Worm (Caenorhabditis elegans) whole organism, L4 larva: ENCODE measurements around the gene T04A8.13.

Source experiments
- F37D6.2 ChIP-seq: sonication (generic microtip); optimal IDR thresholded peaks from 2 replicates; lab custom pipeline; 2016; ENCODE audit warnings: mild to moderate bottlenecking, missing genetic modification characterization, missing compliant biosample characterization
- F49E8.2 ChIP-seq: sonication (generic microtip); optimal IDR thresholded peaks from 2 replicates; lab custom pipeline; 2016; ENCODE audit warnings: missing compliant biosample characterization, mild to moderate bottlenecking, missing genetic modification characterization, borderline replicate concordance
- R02D3.7 ChIP-seq: fragments of 150-350 bp; sonication (generic microtip); optimal IDR thresholded peaks from 3 replicates; lab custom pipeline; 2014; ENCODE audit warnings: missing biosample characterization, missing genetic modification characterization
- Y48G9A.11 ChIP-seq: fragments of 200-800 bp; sonication (Bioruptor generic); IDR thresholded peaks from 2 replicates; pipeline ENCODE4 v1.3.6; 2022; ENCODE audit warnings: missing genetic modification reagents, missing genetic modification characterization, missing compliant biosample characterization
- ZK546.5 ChIP-seq, 2 experiments: sonication (generic microtip); optimal IDR thresholded peaks; 2 replicates each; lab custom pipeline; 2017; ENCODE audit warnings: missing biosample characterization in 2 of 2, missing genetic modification characterization in 2 of 2
- aha-1 ChIP-seq: fragments of 150-350 bp; peaks from one replicate; lab custom pipeline; 2014; ENCODE audit warnings: missing biosample characterization, missing genetic modification characterization
- aly-2 ChIP-seq: sonication (generic microtip); optimal IDR thresholded peaks from 2 replicates; lab custom pipeline; 2018; ENCODE audit warnings: missing biosample characterization, missing genetic modification characterization
- ama-1 ChIP-seq: fragments of 150-350 bp; optimal IDR thresholded peaks from 2 replicates; lab custom pipeline; 2014; ENCODE audit warnings: inconsistent platforms, mixed read lengths
- attf-4 ChIP-seq: sonication (generic microtip); optimal IDR thresholded peaks from 3 replicates; lab custom pipeline; 2017; ENCODE audit warnings: missing biosample characterization, missing genetic modification characterization
- ceh-62 ChIP-seq: sonication (generic microtip); optimal IDR thresholded peaks from 2 replicates; lab custom pipeline; 2017; ENCODE audit warnings: missing biosample characterization, missing genetic modification characterization
- daf-16 ChIP-seq, 3 experiments: sonication (generic microtip); optimal IDR thresholded peaks; 2 replicates each; lab custom pipeline; 2016 to 2017; ENCODE audit warnings: missing genetic modification characterization in 3 of 3, missing genetic modification reagents in 3 of 3, mild to moderate bottlenecking in 2 of 3, missing compliant biosample characterization in 2 of 3, missing biosample characterization in 1 of 3, moderate library complexity in 1 of 3
- dmd-9 ChIP-seq: fragments of 200-800 bp; sonication (Bioruptor generic); IDR thresholded peaks from 2 replicates; pipeline ENCODE4 v1.3.6; 2022; ENCODE audit warnings: missing genetic modification reagents, missing genetic modification characterization, missing compliant biosample characterization
- duxl-1 ChIP-seq: sonication (generic microtip); optimal IDR thresholded peaks from 2 replicates; lab custom pipeline; 2016; ENCODE audit warnings: mild to moderate bottlenecking, missing genetic modification characterization, moderate library complexity, missing compliant biosample characterization; ENCODE audit not compliant: poor library complexity
- fos-1 ChIP-seq: fragments of 150-350 bp; optimal IDR thresholded peaks from 2 replicates; lab custom pipeline; 2014; ENCODE audit warnings: missing biosample characterization, missing genetic modification characterization
- gei-8 ChIP-seq: fragments of 200-800 bp; sonication (Bioruptor generic); optimal IDR thresholded peaks from 2 replicates; lab custom pipeline; 2018; ENCODE audit warnings: mild to moderate bottlenecking, missing genetic modification characterization, missing compliant biosample characterization
- jun-1 ChIP-seq: fragments of 150-350 bp; optimal IDR thresholded peaks from 2 replicates; lab custom pipeline; 2014; ENCODE audit warnings: missing biosample characterization, missing genetic modification reagents, missing genetic modification characterization
- lir-3 ChIP-seq: sonication (generic microtip); optimal IDR thresholded peaks from 2 replicates; lab custom pipeline; 2016; ENCODE audit warnings: mild to moderate bottlenecking, missing genetic modification characterization, missing compliant biosample characterization
- mdt-29 ChIP-seq: fragments of 200-800 bp; sonication (Bioruptor generic); IDR thresholded peaks from 2 replicates; pipeline ENCODE4 v1.3.6; 2022; ENCODE audit warnings: missing genetic modification reagents, missing genetic modification characterization, missing compliant biosample characterization
- mep-1 ChIP-seq: fragments of 150-350 bp; sonication (generic microtip); optimal IDR thresholded peaks from 3 replicates; lab custom pipeline; 2014; ENCODE audit warnings: missing biosample characterization, missing genetic modification characterization
- nhr-111 ChIP-seq: fragments of 200-800 bp; sonication (Bioruptor generic); optimal IDR thresholded peaks from 2 replicates; lab custom pipeline; 2018; ENCODE audit warnings: mild to moderate bottlenecking, missing genetic modification characterization, missing compliant biosample characterization
- nhr-28 ChIP-seq: fragments of 150-350 bp; optimal IDR thresholded peaks from 2 replicates; lab custom pipeline; 2014; ENCODE audit warnings: missing biosample characterization, missing genetic modification characterization
- nhr-41 ChIP-seq: fragments of 200-800 bp; sonication (Bioruptor generic); IDR thresholded peaks from 2 replicates; pipeline ENCODE4 v1.3.6; 2022; ENCODE audit warnings: missing genetic modification reagents, missing genetic modification characterization, missing compliant biosample characterization
- nhr-6 ChIP-seq: fragments of 150-350 bp; optimal IDR thresholded peaks from 2 replicates; lab custom pipeline; 2014; ENCODE audit warnings: missing biosample characterization, missing genetic modification characterization
- pha-4 ChIP-seq, 2 experiments: fragments of 150-350 bp in 1 of 2; fragments of 200-800 bp in 1 of 2; sonication (Bioruptor generic) in 1 of 2; IDR thresholded peaks in 1 of 2; optimal IDR thresholded peaks in 1 of 2; 2 replicates each; pipeline versions ENCODE4 v1.3.6 to Lab custom; 2014 to 2022; ENCODE audit warnings: missing genetic modification characterization in 2 of 2, missing genetic modification reagents in 2 of 2, missing biosample characterization in 1 of 2, missing compliant biosample characterization in 1 of 2
- pqm-1 ChIP-seq: sonication (generic microtip); optimal IDR thresholded peaks from 2 replicates; lab custom pipeline; 2017; ENCODE audit warnings: missing biosample characterization, missing genetic modification characterization
- saeg-2 ChIP-seq: fragments of 200-800 bp; sonication (Bioruptor generic); IDR thresholded peaks from 2 replicates; pipeline ENCODE4 v1.3.6; 2022; ENCODE audit warnings: missing genetic modification reagents, missing genetic modification characterization, missing compliant biosample characterization
- skn-1 ChIP-seq: fragments of 150-350 bp; optimal IDR thresholded peaks from 2 replicates; lab custom pipeline; 2014; ENCODE audit warnings: missing biosample characterization, missing genetic modification characterization
- tra-1 ChIP-seq: fragments of 200-800 bp; sonication (Bioruptor generic); IDR thresholded peaks from 2 replicates; pipeline ENCODE4 v1.3.6; 2022; ENCODE audit warnings: missing genetic modification reagents, missing genetic modification characterization, missing compliant biosample characterization
- unc-130 ChIP-seq: sonication (generic microtip); optimal IDR thresholded peaks from 2 replicates; lab custom pipeline; 2016; ENCODE audit warnings: missing genetic modification reagents, missing genetic modification characterization, missing compliant biosample characterization
- unc-62 ChIP-seq, 3 experiments: fragments of 150-350 bp in 1 of 3; sonication (generic microtip); optimal IDR thresholded peaks in 2 of 3; peaks in 1 of 3; 1 replicate in 1 of 3; 2 replicates in 2 of 3; lab custom pipeline; 2014 to 2017; ENCODE audit warnings: missing biosample characterization in 3 of 3, missing genetic modification characterization in 3 of 3, missing genetic modification reagents in 3 of 3, missing genotype in 1 of 3
- zag-1 ChIP-seq: fragments of 150-350 bp; optimal IDR thresholded peaks from 2 replicates; lab custom pipeline; 2014; ENCODE audit warnings: missing biosample characterization, missing genetic modification characterization
- zip-2 ChIP-seq: fragments of 150-350 bp; optimal IDR thresholded peaks from 2 replicates; lab custom pipeline; 2014; ENCODE audit warnings: missing biosample characterization, missing genetic modification characterization

T04A8.13 gene

DNA sequence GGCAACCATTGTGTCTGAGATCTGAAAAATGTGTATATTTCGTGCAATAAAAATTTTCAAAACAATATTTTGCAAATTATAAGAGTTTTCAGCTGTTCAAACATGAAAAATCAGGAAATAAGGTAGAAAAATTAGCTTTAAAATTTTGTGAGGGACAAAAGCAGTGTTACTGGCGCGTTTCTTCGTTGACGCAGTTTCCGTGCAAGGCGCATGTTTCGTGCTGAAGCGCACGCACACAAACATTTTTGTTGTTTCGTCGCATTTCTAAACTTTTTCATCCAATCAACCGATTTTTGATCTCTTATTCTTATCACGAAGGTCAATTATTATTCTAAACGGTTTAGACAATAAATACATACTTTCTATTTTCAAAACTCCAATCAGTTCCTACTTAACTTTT is 13.5 kb upstream of the T04A8.13 start, which contains the start of gene nifk-1 (continued):
- TF ChIP-seq pqm-1 (tag; lab: Kevin White, UChicago) (no peak), ceh-62 (tag; lab: Kevin White, UChicago) (no peak)
- TF ChIP-seq, all 104 proteins: peak for 26

DNA sequence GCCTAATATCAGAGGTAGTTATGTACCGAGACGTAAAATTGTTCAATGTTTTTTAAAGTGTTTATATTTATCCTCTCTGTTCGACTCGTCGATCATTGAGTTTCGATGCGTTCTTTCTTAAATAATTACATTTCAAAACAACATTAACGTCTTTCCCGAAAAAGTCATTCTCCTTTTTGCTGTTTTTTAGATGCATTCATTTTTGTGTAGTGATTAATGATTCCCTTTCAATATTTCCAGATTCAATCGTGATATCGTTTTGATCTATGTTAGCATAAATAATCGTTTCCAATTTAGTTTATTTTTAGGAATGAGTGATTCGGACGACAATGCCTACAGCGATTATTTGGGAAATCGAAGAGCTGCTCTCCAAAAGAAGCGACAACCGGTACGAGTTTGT is 13.1 kb upstream of the T04A8.13 start, which contains the start of gene T04A8.8:
TSS of gene T04A8.8 (plus strand) at position 301 of the 400 bp plus-strand sequence.
- TF ChIP-seq mdt-29 (GFP tag; lab: Robert Waterston, UW): no peak
- no peak for TF ChIP-seq unc-130 (GFP tag; lab: Kevin White, UChicago)
- no peak for TF ChIP-seq Y48G9A.11 (GFP tag; lab: Robert Waterston, UW)
- no peak for TF ChIP-seq attf-4
- TF ChIP-seq aly-2 (tag; lab: Kevin White, UChicago): no peak
- TF ChIP-seq nhr-28 (tag; lab: Kevin White, UChicago): no peak
- TF ChIP-seq saeg-2: no peak
- TF ChIP-seq zip-2 (tag; lab: Kevin White, UChicago): no peak
- no peak for TF ChIP-seq R02D3.7
- TF ChIP-seq pha-4 (GFP tag; IDR thresholded peaks at IDR 0.05; lab: Robert Waterston, UW): no peak
- TF ChIP-seq pha-4 (tag; optimal IDR thresholded peaks at IDR 0.05; lab: Kevin White, UChicago): no peak
- TF ChIP-seq ZK546.5 (tag; optimal IDR thresholded peaks at IDR 0.05; lab: Kevin White, UChicago): no peak
- TF ChIP-seq mep-1: no peak
- TF ChIP-seq lir-3 (tag; lab: Kevin White, UChicago): no peak
- TF ChIP-seq nhr-6: no peak
- no peak for TF ChIP-seq tra-1 (GFP tag; lab: Robert Waterston, UW)
- TF ChIP-seq fos-1 (tag; lab: Kevin White, UChicago): no peak
- no peak for TF ChIP-seq daf-16 (GFP tag; optimal IDR thresholded peaks at IDR 0.05; lab: Kevin White, UChicago)
- TF ChIP-seq daf-16 (tag; optimal IDR thresholded peaks at IDR 0.05; lab: Kevin White, UChicago): no peak
- no peak for TF ChIP-seq F37D6.2
- no peak for TF ChIP-seq jun-1 (tag; lab: Kevin White, UChicago)
- no peak for TF ChIP-seq nhr-41 (GFP tag; lab: Robert Waterston, UW)

DNA sequence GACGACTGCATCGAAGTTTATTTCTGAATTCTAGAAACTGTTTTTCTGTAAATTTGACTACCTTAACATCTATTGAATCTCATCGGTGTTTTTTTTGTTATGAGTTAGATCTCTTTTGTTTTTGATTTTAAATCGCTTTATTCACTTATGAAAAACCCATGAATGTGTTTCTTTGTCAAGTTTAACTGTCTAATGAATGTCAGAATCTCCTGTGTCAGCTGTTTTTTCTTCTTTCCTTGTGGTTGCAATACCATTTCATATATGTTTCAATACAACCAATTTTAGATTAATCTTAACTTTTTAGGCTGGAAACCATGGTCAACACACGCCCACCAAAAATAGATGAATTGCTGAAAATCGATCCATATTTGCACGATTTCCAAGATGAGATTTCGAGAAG is 11.7 kb upstream of the T04A8.13 start, which contains the start of gene T04A8.7:
TSS of gene T04A8.7 (plus strand) at position 301 of the 400 bp plus-strand sequence.
- no peak for TF ChIP-seq skn-1 (tag; lab: Kevin White, UChicago)
- TF ChIP-seq ama-1 (lab: Kevin White, UChicago): peak; percentile 59
- peak in 1 of 2 experiments; percentile 67 for TF ChIP-seq unc-62 (GFP tag; optimal IDR thresholded peaks at IDR 0.05 in 1 of 2; lab: Kevin White, UChicago)
- TF ChIP-seq unc-62 (tag; optimal IDR thresholded peaks at IDR 0.05; lab: Kevin White, UChicago): no peak

DNA sequence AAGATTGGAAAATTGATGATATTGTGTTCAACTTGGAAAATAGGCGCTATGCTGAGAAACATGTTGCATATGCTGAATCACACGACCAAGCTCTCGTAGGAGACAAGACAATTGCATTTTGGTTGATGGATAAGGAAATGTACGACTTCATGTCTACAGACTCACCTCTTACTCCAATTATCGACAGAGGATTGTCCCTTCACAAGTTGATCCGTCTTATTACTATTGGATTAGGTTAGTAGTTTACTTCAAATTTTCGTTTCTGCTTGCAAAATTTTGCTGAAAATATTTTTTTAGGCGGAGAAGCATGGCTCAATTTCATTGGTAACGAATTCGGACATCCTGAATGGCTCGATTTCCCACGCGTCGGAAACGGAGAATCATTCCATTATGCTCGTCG is 9.9 kb upstream of the T04A8.13 start:
- TF ChIP-seq attf-4 (no peak), aha-1 (no peak), unc-62 (GFP tag; optimal IDR thresholded peaks at IDR 0.05 in 1 of 2; lab: Kevin White, UChicago) (peak in 1 of 2 experiments; percentile 92), unc-62 (tag; optimal IDR thresholded peaks at IDR 0.05; lab: Kevin White, UChicago) (no peak), Y48G9A.11 (GFP tag; lab: Robert Waterston, UW) (no peak)

DNA sequence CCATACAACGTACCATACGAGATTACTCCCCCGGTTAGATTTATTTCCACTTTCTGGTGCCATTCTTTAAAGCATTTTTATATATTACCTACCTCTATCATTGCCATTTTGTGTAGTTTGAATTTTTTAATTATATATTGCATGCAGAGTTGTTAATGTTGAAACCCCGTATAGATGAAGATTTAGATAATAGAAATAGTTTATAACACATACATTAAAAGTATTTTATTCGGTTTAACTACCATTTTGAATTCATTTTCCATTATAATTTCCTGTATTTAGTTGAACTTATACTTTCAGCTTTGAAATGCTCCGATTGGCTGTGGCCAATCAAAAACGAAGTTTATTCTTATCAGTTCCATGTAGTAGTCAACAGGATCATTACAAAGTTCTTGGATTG is 9.0 kb upstream of the T04A8.13 start, which contains the start of gene dnj-18:
TSS of gene dnj-18 (plus strand) at position 301 of the 400 bp plus-strand sequence.
- TF ChIP-seq daf-16 (GFP tag; optimal IDR thresholded peaks at IDR 0.05; lab: Kevin White, UChicago): no peak
- TF ChIP-seq daf-16 (tag; optimal IDR thresholded peaks at IDR 0.05; lab: Kevin White, UChicago): peak; percentile 11
- no peak for TF ChIP-seq zag-1 (tag; lab: Kevin White, UChicago)
- TF ChIP-seq, all 104 proteins: peak for 1

DNA sequence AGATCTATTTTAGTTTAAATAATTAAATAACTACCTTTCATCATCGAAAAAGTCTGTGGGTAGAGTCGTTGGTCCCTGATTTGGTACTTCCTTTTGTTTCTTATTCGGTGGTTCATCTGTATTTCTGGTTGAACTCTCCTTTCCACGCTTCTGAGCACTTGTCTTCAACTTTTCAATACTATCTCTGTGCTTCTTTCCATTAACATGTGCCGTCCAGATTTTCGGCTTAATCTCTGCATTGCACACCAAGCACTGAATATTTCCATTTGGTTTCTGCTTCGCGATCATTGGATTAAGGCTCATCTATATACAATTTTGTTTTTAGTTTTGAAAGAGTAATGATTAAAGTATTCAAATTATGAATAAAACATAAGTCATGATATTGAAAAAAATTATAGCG is 6.9 kb upstream of the T04A8.13 start, which contains the start of gene sel-13:
TSS of gene sel-13 (minus strand) at position 303 of the 400 bp plus-strand sequence.
- TF ChIP-seq daf-16 (GFP tag; optimal IDR thresholded peaks at IDR 0.05; lab: Kevin White, UChicago) (no peak), daf-16 (tag; optimal IDR thresholded peaks at IDR 0.05; lab: Kevin White, UChicago) (no peak), aha-1 (peak; percentile 93), dmd-9 (GFP tag; lab: Robert Waterston, UW) (no peak), nhr-111 (GFP tag; lab: Kevin White, UChicago) (no peak), gei-8 (GFP tag; lab: Kevin White, UChicago) (no peak), tra-1 (GFP tag; lab: Robert Waterston, UW) (no peak), duxl-1 (tag; lab: Kevin White, UChicago) (no peak), F49E8.2 (tag; lab: Kevin White, UChicago) (no peak)
